Fruit fly (Drosophila melanogaster): ENCODE data around the gene CG16974.
A peak's percentile ranks its signal among the peaks of the same experiment; 100 is the strongest.

The CG16974 gene

dm6 chr2L:13191894-13192293, at the start of gene CG16974, which contains the start of gene Edem2 (continued):
- TF ChIP-seq mirr (GFP tag; optimal IDR thresholded peaks at IDR 0.05) (no peak), Lim3 (GFP tag; IDR thresholded peaks at IDR 0.05) (no peak), CG3726 (GFP tag; IDR thresholded peaks at IDR 0.05) (no peak), CG13624 (GFP tag; optimal IDR thresholded peaks at IDR 0.05) (no peak), gsb (GFP tag; IDR thresholded peaks at IDR 0.05) (no peak), CG14710 (tag; optimal IDR thresholded peaks at IDR 0.05) (peak; percentile 90), E2f2 (GFP tag; IDR thresholded peaks at IDR 0.05) (peak; percentile 52), Adf1 (GFP tag; IDR thresholded peaks at IDR 0.05) (peak; percentile 34; the same call in 1 of the 2 replicates), NfI (GFP tag; optimal IDR thresholded peaks at IDR 0.05) (no peak), emc (GFP tag; optimal IDR thresholded peaks at IDR 0.05) (no peak), klu (GFP tag; IDR thresholded peaks at IDR 0.05) (peak; percentile 73), HLH3B (GFP tag; IDR thresholded peaks at IDR 0.05) (peak; percentile 76), pan (optimal IDR thresholded peaks at IDR 0.05) (no peak), pan (GFP tag; optimal IDR thresholded peaks at IDR 0.05 in 1 of 2, IDR thresholded peaks at IDR 0.05 in 1 of 2) (peak in 1 of 2 experiments; percentile 82), CG10431 (GFP tag; optimal IDR thresholded peaks at IDR 0.05) (no peak), CG12155 (GFP tag; optimal IDR thresholded peaks at IDR 0.05) (peak; percentile 84), Nf-YC (tag; optimal IDR thresholded peaks at IDR 0.05) (peak; percentile 74), Rx (GFP tag; IDR thresholded peaks at IDR 0.05) (peak; percentile 49), YL-1 (GFP tag; optimal IDR thresholded peaks at IDR 0.05) (peak; percentile 80), CG13296 (GFP tag; optimal IDR thresholded peaks at IDR 0.05) (no peak), peb (GFP tag; IDR thresholded peaks at IDR 0.05) (peak; percentile 56), caup (GFP tag; optimal IDR thresholded peaks at IDR 0.05; ENCODE audit: severe bottlenecking) (peak; percentile 64), CG3407 (GFP tag; optimal IDR thresholded peaks at IDR 0.05) (no peak), CG14441 (GFP tag; IDR thresholded peaks at IDR 0.05) (peak; percentile 81), amos (GFP tag; IDR thresholded peaks at IDR 0.05; ENCODE audit: partially characterized antibody) (no peak), Mes4 (GFP tag; optimal IDR thresholded peaks at IDR 0.05) (no peak), CG15011 (GFP tag; optimal IDR thresholded peaks at IDR 0.05) (no peak), onecut (GFP tag; IDR thresholded peaks at IDR 0.05) (no peak), Hey (tag; optimal IDR thresholded peaks at IDR 0.05) (no peak), CG10959 (GFP tag; IDR thresholded peaks at IDR 0.05) (peak; percentile 26; the same call in 1 of the 2 replicates), ci (GFP tag; IDR thresholded peaks at IDR 0.05) (peak; percentile 80), CG6254 (GFP tag; optimal IDR thresholded peaks at IDR 0.05) (no peak), nom (GFP tag; optimal IDR thresholded peaks at IDR 0.05) (no peak), CG14014 (GFP tag; IDR thresholded peaks at IDR 0.05) (peak; percentile 72), CG9876 (GFP tag; optimal IDR thresholded peaks at IDR 0.05) (no peak), CG32532 (GFP tag; IDR thresholded peaks at IDR 0.05) (peak; percentile 71), CG13424 (tag; optimal IDR thresholded peaks at IDR 0.05) (peak; percentile 73), MBD-R2 (GFP tag; IDR thresholded peaks at IDR 0.05) (peak; percentile 75), Dip2 (GFP tag; IDR thresholded peaks at IDR 0.05) (no peak), CG8281 (tag; optimal IDR thresholded peaks at IDR 0.05) (no peak), sim (GFP tag; IDR thresholded peaks at IDR 0.05) (no peak), Dbx (GFP tag; IDR thresholded peaks at IDR 0.05) (peak; percentile 59; the same call in 2 of the 3 replicates), fd102C (GFP tag; optimal IDR thresholded peaks at IDR 0.05) (no peak), D19A (tag; optimal IDR thresholded peaks at IDR 0.05) (no peak), MTF-1 (GFP tag; optimal IDR thresholded peaks at IDR 0.05; ENCODE audit: borderline replicate concordance) (no peak), Mad (GFP tag; optimal IDR thresholded peaks at IDR 0.05) (peak; percentile 54), br (optimal IDR thresholded peaks at IDR 0.05) (no peak), az2 (GFP tag; optimal IDR thresholded peaks at IDR 0.05) (peak; percentile 79), CG18011 (GFP tag; optimal IDR thresholded peaks at IDR 0.05) (peak; percentile 61), CG17802 (tag; optimal IDR thresholded peaks at IDR 0.05) (peak; percentile 20), CG11247 (GFP tag; IDR thresholded peaks at IDR 0.05) (peak; percentile 47; the same call in 1 of the 2 replicates), CG12659 (GFP tag; optimal IDR thresholded peaks at IDR 0.05) (peak; percentile 90)
